Fruit fly (Drosophila melanogaster) whole organism, embryonic: Measurements from ENCODE around the gene Pa1.

Experiments used
- Abd-B ChIP-seq: fragments of 200-800 bp; sonication (Bioruptor generic); optimal IDR thresholded peaks from 2 replicates; lab custom pipeline; 2018; ENCODE audit warnings: missing biosample characterization, mild to moderate bottlenecking, missing genetic modification characterization, moderate library complexity
- CG1024 ChIP-seq: fragments of 200-800 bp; sonication (Bioruptor generic); IDR thresholded peaks from 2 replicates; pipeline ENCODE4 v1.3.6; 2022; ENCODE audit warnings: missing biosample characterization, missing genetic modification characterization
- CG10274 ChIP-seq: fragments of 200-800 bp; sonication (Bioruptor generic); optimal IDR thresholded peaks from 3 replicates; lab custom pipeline; 2017; ENCODE audit warnings: missing biosample characterization, mild to moderate bottlenecking, missing genetic modification characterization
- CG12236 ChIP-seq: fragments of 200-800 bp; sonication (Bioruptor generic); optimal IDR thresholded peaks from 2 replicates; lab custom pipeline; 2016; ENCODE audit warnings: missing biosample characterization, missing genetic modification characterization
- CG12769 ChIP-seq: fragments of 200-800 bp; sonication (Bioruptor generic); optimal IDR thresholded peaks from 2 replicates; lab custom pipeline; 2019; ENCODE audit warnings: missing biosample characterization, mild to moderate bottlenecking, missing genetic modification characterization, moderate library complexity
- CG13624 ChIP-seq: fragments of 200-800 bp; sonication (Bioruptor generic); optimal IDR thresholded peaks from 2 replicates; lab custom pipeline; 2016; ENCODE audit warnings: missing biosample characterization, missing genetic modification characterization
- CG14965 ChIP-seq: fragments of 200-800 bp; sonication (Bioruptor generic); optimal IDR thresholded peaks from 2 replicates; lab custom pipeline; 2016; ENCODE audit warnings: missing biosample characterization, missing genetic modification characterization, borderline replicate concordance
- CG17328 ChIP-seq: fragments of 200-800 bp; sonication (Bioruptor generic); IDR thresholded peaks from 2 replicates; pipeline ENCODE4 v1.3.6; 2022; ENCODE audit warnings: missing biosample characterization, missing genetic modification characterization
- CG18619 ChIP-seq: fragments of 200-800 bp; sonication (Bioruptor generic); optimal IDR thresholded peaks from 3 replicates; lab custom pipeline; 2017; ENCODE audit warnings: missing biosample characterization, mild to moderate bottlenecking, missing genetic modification characterization
- CG2120 ChIP-seq: fragments of 200-800 bp; sonication (Bioruptor generic); optimal IDR thresholded peaks from 3 replicates; lab custom pipeline; 2016; ENCODE audit warnings: missing biosample characterization, missing genetic modification characterization
- CG33557 ChIP-seq: fragments of 200-800 bp; sonication (Bioruptor generic); optimal IDR thresholded peaks from 2 replicates; lab custom pipeline; 2019; ENCODE audit warnings: missing biosample characterization, mild to moderate bottlenecking, missing genetic modification characterization, moderate library complexity
- CG3838 ChIP-seq: fragments of 200-800 bp; sonication (Bioruptor generic); optimal IDR thresholded peaks from 3 replicates; lab custom pipeline; 2016; ENCODE audit warnings: missing biosample characterization, missing genetic modification characterization
- CG3995 ChIP-seq: fragments of 200-800 bp; sonication (Bioruptor generic); optimal IDR thresholded peaks from 3 replicates; lab custom pipeline; 2016; ENCODE audit warnings: missing biosample characterization, missing genetic modification characterization
- CG4424 ChIP-seq: fragments of 200-800 bp; sonication (Bioruptor generic); optimal IDR thresholded peaks from 3 replicates; lab custom pipeline; 2016; ENCODE audit warnings: missing biosample characterization, missing genetic modification characterization
- CG4820 ChIP-seq: fragments of 200-800 bp; sonication (Bioruptor generic); optimal IDR thresholded peaks from 3 replicates; lab custom pipeline; 2016; ENCODE audit warnings: missing biosample characterization, missing genetic modification characterization
- CG6175 ChIP-seq: fragments of 200-800 bp; sonication (Bioruptor generic); IDR thresholded peaks from 3 replicates; pipeline ENCODE4 v1.3.6; 2022; ENCODE audit warnings: missing biosample characterization, missing genetic modification characterization
- CG6272 ChIP-seq: fragments of 200-800 bp; sonication (Bioruptor generic); IDR thresholded peaks from 2 replicates; pipeline ENCODE4 v1.3.6; 2022; ENCODE audit warnings: missing biosample characterization, missing genetic modification characterization
- CG8290 ChIP-seq, 3 experiments: fragments of 200-800 bp; sonication (Bioruptor generic); optimal IDR thresholded peaks; 2 replicates each; lab custom pipeline; 2016 to 2019; ENCODE audit warnings: missing biosample characterization in 3 of 3, missing genetic modification characterization in 3 of 3, mild to moderate bottlenecking in 2 of 3, moderate library complexity in 1 of 3
- CoRest ChIP-seq: fragments of 200-800 bp; sonication (Bioruptor generic); optimal IDR thresholded peaks from 3 replicates; lab custom pipeline; 2018; ENCODE audit warnings: missing biosample characterization, mild to moderate bottlenecking, missing genetic modification characterization, moderate library complexity
- D19B ChIP-seq: fragments of 200-800 bp; sonication (Bioruptor generic); optimal IDR thresholded peaks from 2 replicates; lab custom pipeline; 2017; ENCODE audit warnings: missing biosample characterization, mild to moderate bottlenecking, missing genetic modification characterization
- Deaf1 ChIP-seq: fragments of 200-800 bp; optimal IDR thresholded peaks from 3 replicates; lab custom pipeline; 2019; ENCODE audit warnings: missing biosample characterization, mild to moderate bottlenecking, missing genetic modification characterization, moderate library complexity
- Gsc ChIP-seq: fragments of 200-800 bp; sonication (Bioruptor generic); IDR thresholded peaks from 2 replicates; pipeline ENCODE4 v1.3.6; 2022; ENCODE audit warnings: missing biosample characterization, missing genetic modification characterization
- Hey ChIP-seq: fragments of 200-800 bp; sonication (Bioruptor generic); optimal IDR thresholded peaks from 3 replicates; lab custom pipeline; 2018; ENCODE audit warnings: missing biosample characterization, mild to moderate bottlenecking, missing genetic modification characterization
- MESR4 ChIP-seq: fragments of 200-800 bp; sonication (Bioruptor generic); optimal IDR thresholded peaks from 2 replicates; lab custom pipeline; 2018; ENCODE audit warnings: missing biosample characterization, mild to moderate bottlenecking, missing genetic modification characterization, moderate library complexity
- Max ChIP-seq: fragments of 200-800 bp; sonication (Bioruptor generic); optimal IDR thresholded peaks from 2 replicates; lab custom pipeline; 2016; ENCODE audit warnings: missing biosample characterization, mild to moderate bottlenecking, missing genetic modification characterization
- Poxn ChIP-seq: fragments of 200-800 bp; sonication (Bioruptor generic); IDR thresholded peaks from 2 replicates; pipeline ENCODE4 v1.3.6; 2022; ENCODE audit warnings: missing biosample characterization, missing genetic modification characterization
- Ssrp ChIP-seq: fragments of 200-800 bp; sonication (Bioruptor generic); optimal IDR thresholded peaks from 2 replicates; lab custom pipeline; 2018; ENCODE audit warnings: missing biosample characterization, mild to moderate bottlenecking, missing genetic modification characterization, moderate library complexity
- YL-1 ChIP-seq: fragments of 200-800 bp; sonication (Bioruptor generic); optimal IDR thresholded peaks from 3 replicates; lab custom pipeline; 2017; ENCODE audit warnings: missing biosample characterization, mild to moderate bottlenecking, missing genetic modification characterization
- ash1 ChIP-seq: fragments of 200-800 bp; sonication (Bioruptor generic); optimal IDR thresholded peaks from 2 replicates; lab custom pipeline; 2018; ENCODE audit warnings: missing biosample characterization, mild to moderate bottlenecking, missing genetic modification characterization
- bbx ChIP-seq: fragments of 200-800 bp; sonication (Bioruptor generic); IDR thresholded peaks from 2 replicates; pipeline ENCODE4 v1.3.6; 2022; ENCODE audit warnings: missing biosample characterization, missing genetic modification characterization; ENCODE audit not compliant: partially characterized antibody
- bowl ChIP-seq: fragments of 200-800 bp; sonication (Bioruptor generic); IDR thresholded peaks from 2 replicates; pipeline ENCODE4 v1.3.6; 2022; ENCODE audit warnings: missing biosample characterization, missing genetic modification characterization
- fd3F ChIP-seq: fragments of 200-800 bp; sonication (Bioruptor generic); optimal IDR thresholded peaks from 2 replicates; lab custom pipeline; 2018; ENCODE audit warnings: missing biosample characterization, mild to moderate bottlenecking, missing genetic modification characterization, moderate library complexity
- gcm ChIP-seq: fragments of 200-800 bp; sonication (Bioruptor generic); optimal IDR thresholded peaks from 2 replicates; lab custom pipeline; 2019; ENCODE audit warnings: missing biosample characterization, mild to moderate bottlenecking, missing genetic modification characterization, moderate library complexity
- gcm2 ChIP-seq: fragments of 200-800 bp; sonication (Bioruptor generic); optimal IDR thresholded peaks from 2 replicates; lab custom pipeline; 2016; ENCODE audit warnings: missing biosample characterization, missing genetic modification characterization
- ham ChIP-seq: fragments of 200-800 bp; sonication (Bioruptor generic); IDR thresholded peaks from 2 replicates; pipeline ENCODE4 v1.3.6; 2022; ENCODE audit warnings: missing biosample characterization, missing genetic modification characterization
- hkb ChIP-seq, 2 experiments: fragments of 200-800 bp in 1 of 2; fragments of >200 bp in 1 of 2; sonication (Bioruptor generic) in 1 of 2; IDR thresholded peaks in 1 of 2; optimal IDR thresholded peaks in 1 of 2; 2 replicates each; pipeline versions ENCODE4 v1.3.6 to Lab custom; 2017 to 2022; ENCODE audit warnings: missing biosample characterization in 1 of 2, missing genetic modification characterization in 1 of 2
- lilli ChIP-seq: fragments of 200-800 bp; sonication (Bioruptor generic); optimal IDR thresholded peaks from 3 replicates; lab custom pipeline; 2016; ENCODE audit warnings: missing biosample characterization, missing genetic modification characterization
- luna ChIP-seq: fragments of 200-800 bp; sonication (Bioruptor generic); optimal IDR thresholded peaks from 2 replicates; lab custom pipeline; 2016; ENCODE audit warnings: missing biosample characterization, missing genetic modification characterization
- nmo ChIP-seq: fragments of 200-800 bp; sonication (Bioruptor generic); optimal IDR thresholded peaks from 2 replicates; lab custom pipeline; 2018; ENCODE audit warnings: missing biosample characterization, mild to moderate bottlenecking, missing genetic modification characterization, moderate library complexity
- nom ChIP-seq: fragments of 200-800 bp; sonication (Bioruptor generic); optimal IDR thresholded peaks from 2 replicates; lab custom pipeline; 2017; ENCODE audit warnings: missing biosample characterization, missing genetic modification characterization, mild to moderate bottlenecking, moderate library complexity, missing genetic modification reagents
- pho ChIP-seq: fragments of 200-800 bp; sonication (Bioruptor generic); optimal IDR thresholded peaks from 2 replicates; lab custom pipeline; 2016; ENCODE audit warnings: missing biosample characterization, missing genetic modification characterization
- pum ChIP-seq: fragments of 200-800 bp; sonication (Bioruptor generic); optimal IDR thresholded peaks from 2 replicates; lab custom pipeline; 2016; ENCODE audit warnings: missing biosample characterization, missing genetic modification characterization
- slbo ChIP-seq: fragments of 200-800 bp; sonication (Bioruptor generic); IDR thresholded peaks from 2 replicates; pipeline ENCODE4 v1.3.6; 2022; ENCODE audit warnings: missing biosample characterization, missing genetic modification characterization
- stwl ChIP-seq: fragments of 200-800 bp; sonication (Bioruptor generic); optimal IDR thresholded peaks from 3 replicates; lab custom pipeline; 2018; ENCODE audit warnings: missing biosample characterization, mild to moderate bottlenecking, missing genetic modification characterization, moderate library complexity
- usp ChIP-seq: fragments of >200 bp; optimal IDR thresholded peaks from 2 replicates; lab custom pipeline; 2017; ENCODE audit warnings: missing biosample characterization, missing genetic modification characterization

The Pa1 gene

dm6 chrX:11379747-11380146 lies 20.7 kb downstream of the Pa1 start (continued):
- TF ChIP-seq Ssrp, result peak; percentile 3
- no peak for TF ChIP-seq CG8290 (GFP tag; optimal IDR thresholded peaks at IDR 0.05; lab: Kevin White, UChicago)
- TF ChIP-seq CG8290 (tag; optimal IDR thresholded peaks at IDR 0.05; lab: Kevin White, UChicago), result no peak
- TF ChIP-seq pum (GFP tag; lab: Kevin White, UChicago), result no peak
- peak; percentile 36 for TF ChIP-seq CoRest (tag; lab: Kevin White, UChicago)
- no peak for TF ChIP-seq gcm2 (GFP tag; lab: Kevin White, UChicago)
- no peak for TF ChIP-seq pho (GFP tag; lab: Kevin White, UChicago)
- TF ChIP-seq, all 482 proteins: peak for 27

dm6 chrX:11382588-11382987 lies 23.6 kb downstream of the Pa1 start:
- TF ChIP-seq CG4424 (peak; percentile 93), Gsc (no peak), Hey (tag; lab: Kevin White, UChicago) (no peak), CG1024 (GFP tag; lab: Robert Waterston, UW) (no peak)
- TF ChIP-seq, all 482 proteins: peak for 1

- TF ChIP-seq CG13624 (GFP tag; lab: Kevin White, UChicago) (no peak), D19B (GFP tag; lab: Kevin White, UChicago) (peak; percentile 65), CG12769 (tag; lab: Kevin White, UChicago) (peak; percentile 1), bowl (GFP tag; lab: Robert Waterston, UW) (no peak)
Observed at dm6 chrX:11383530-11383929, 24.5 kb downstream of the Pa1 start.

dm6 chrX:11384023-11384444 lies 25.0 kb downstream of the Pa1 start:
- TF ChIP-seq usp (GFP tag; lab: Kevin White, UChicago) (no peak), bbx (GFP tag; lab: Robert Waterston, UW) (no peak), fd3F (GFP tag; lab: Kevin White, UChicago) (peak; percentile 73), CG17328 (GFP tag; lab: Robert Waterston, UW) (peak; percentile 44; the same call in 1 of the 2 replicates), CG6272 (GFP tag; lab: Robert Waterston, UW) (0 out of 2 replicates have a peak, but pooled peaks have one; percentile 57), MESR4 (no peak), D19B (GFP tag; lab: Kevin White, UChicago) (peak; percentile 36), YL-1 (no peak), CG2120 (GFP tag; lab: Kevin White, UChicago) (peak; percentile 90), ash1 (GFP tag; lab: Kevin White, UChicago) (no peak), stwl (no peak), CG33557 (GFP tag; lab: Kevin White, UChicago) (no peak), nom (GFP tag; lab: Kevin White, UChicago) (no peak), nmo (GFP tag; lab: Kevin White, UChicago) (peak; percentile 54), slbo (GFP tag; lab: Robert Waterston, UW) (peak; percentile 92), Max (GFP tag; lab: Kevin White, UChicago) (peak; percentile 42), lilli (GFP tag; lab: Kevin White, UChicago) (peak; percentile 86), Deaf1 (tag; lab: Kevin White, UChicago) (peak; percentile 68), CG4820 (GFP tag; lab: Kevin White, UChicago) (peak; percentile 32), CG3995 (GFP tag; lab: Kevin White, UChicago) (peak; percentile 13), CG6175 (GFP tag; lab: Robert Waterston, UW) (0 out of 3 replicates have a peak, but pooled peaks have one; percentile 25), CG18619 (GFP tag; lab: Kevin White, UChicago) (peak; percentile 63), Poxn (peak; percentile 61; the same call in 1 of the 2 replicates), CG14965 (GFP tag; lab: Kevin White, UChicago) (no peak), CG3838 (GFP tag; lab: Kevin White, UChicago) (no peak), luna (GFP tag; lab: Kevin White, UChicago) (no peak), gcm (GFP tag; lab: Kevin White, UChicago) (no peak), CG12236 (GFP tag; lab: Kevin White, UChicago) (no peak), hkb (optimal IDR thresholded peaks at IDR 0.05; lab: Kevin White, UChicago) (no peak), hkb (GFP tag; IDR thresholded peaks at IDR 0.05; lab: Robert Waterston, UW) (peak; percentile 73), ham (GFP tag; lab: Robert Waterston, UW) (peak; percentile 54; the same call in 1 of the 2 replicates), Abd-B (GFP tag; lab: Kevin White, UChicago) (peak; percentile 62), CG10274 (GFP tag; lab: Kevin White, UChicago) (peak; percentile 21)
